Worm (Caenorhabditis elegans) whole organism, L3 larva: ENCODE measurements around the gene txdc-17.

Experiments used
- aly-2 ChIP-seq: fragments of 150-350 bp; optimal IDR thresholded peaks from 2 replicates; lab custom pipeline; 2014; ENCODE audit warnings: missing biosample characterization, missing genetic modification characterization
- egl-27 ChIP-seq: sonication (generic microtip); optimal IDR thresholded peaks from 4 replicates; lab custom pipeline; 2017; ENCODE audit warnings: missing biosample characterization, missing genetic modification reagents, missing genetic modification characterization
- mdl-1 ChIP-seq: fragments of 150-350 bp; optimal IDR thresholded peaks from 2 replicates; lab custom pipeline; 2014; ENCODE audit warnings: missing biosample characterization, missing genetic modification characterization
- mml-1 ChIP-seq: fragments of 150-350 bp; sonication (generic microtip); optimal IDR thresholded peaks from 3 replicates; lab custom pipeline; 2014; ENCODE audit warnings: missing biosample characterization, missing genetic modification characterization
- nhr-11 ChIP-seq: fragments of 150-350 bp; optimal IDR thresholded peaks from 2 replicates; lab custom pipeline; 2014; ENCODE audit warnings: missing biosample characterization, missing genetic modification characterization
- nhr-23 ChIP-seq: fragments of 150-350 bp; optimal IDR thresholded peaks from 2 replicates; lab custom pipeline; 2014; ENCODE audit warnings: missing biosample characterization, missing genetic modification reagents, missing genetic modification characterization
- unc-39 ChIP-seq: sonication (generic microtip); optimal IDR thresholded peaks from 4 replicates; lab custom pipeline; 2017; ENCODE audit warnings: missing biosample characterization, missing genetic modification characterization

ce11 chrIII:2794057-2794456, 40.4 kb upstream of the txdc-17 start:
- TF ChIP-seq egl-27 (tag; lab: Kevin White, UChicago) (no peak), mml-1 (tag; lab: Kevin White, UChicago) (no peak), unc-39 (no peak), nhr-11 (tag; lab: Kevin White, UChicago) (no peak), aly-2 (no peak), mdl-1 (tag; lab: Kevin White, UChicago) (no peak), nhr-23 (tag; lab: Kevin White, UChicago) (no peak)
